Fruit fly (Drosophila melanogaster) whole organism, prepupa: ENCODE measurements around the gene EMC4.

Experiments used
- Blimp-1 ChIP-seq: fragments of 200-800 bp; sonication (Bioruptor generic); optimal IDR thresholded peaks from 3 replicates; lab custom pipeline; 2017; ENCODE audit warnings: missing biosample characterization, missing genetic modification characterization, mild to moderate bottlenecking, moderate library complexity, missing genetic modification reagents
- CG10631 ChIP-seq: fragments of 200-800 bp; sonication (Bioruptor generic); optimal IDR thresholded peaks from 2 replicates; lab custom pipeline; 2016; ENCODE audit warnings: missing biosample characterization, missing genetic modification characterization
- CG10669 ChIP-seq: fragments of 200-800 bp; sonication (Bioruptor generic); optimal IDR thresholded peaks from 3 replicates; lab custom pipeline; 2018; ENCODE audit warnings: missing biosample characterization, mild to moderate bottlenecking, missing genetic modification characterization, moderate library complexity
- CG11294 ChIP-seq: fragments of 200-800 bp; sonication (Bioruptor generic); IDR thresholded peaks from 2 replicates; pipeline ENCODE4 v1.3.6; 2022; ENCODE audit warnings: missing biosample characterization, missing genetic modification characterization
- CG11902 ChIP-seq: fragments of 200-800 bp; sonication (Bioruptor generic); optimal IDR thresholded peaks from 3 replicates; lab custom pipeline; 2016; ENCODE audit warnings: missing biosample characterization, missing genetic modification characterization
- CG15336 ChIP-seq: fragments of 200-800 bp; sonication (Bioruptor generic); IDR thresholded peaks from 2 replicates; pipeline ENCODE4 v1.3.6; 2022; ENCODE audit warnings: missing biosample characterization, missing genetic modification characterization
- CG1621 ChIP-seq: fragments of 200-800 bp; sonication (Bioruptor generic); optimal IDR thresholded peaks from 3 replicates; lab custom pipeline; 2018; ENCODE audit warnings: missing biosample characterization, mild to moderate bottlenecking, missing genetic modification characterization
- CG16779 ChIP-seq: fragments of 200-800 bp; sonication (Bioruptor generic); optimal IDR thresholded peaks from 3 replicates; lab custom pipeline; 2017; ENCODE audit warnings: missing biosample characterization, mild to moderate bottlenecking, missing genetic modification characterization
- CG3032 ChIP-seq: fragments of 200-800 bp; optimal IDR thresholded peaks from 2 replicates; lab custom pipeline; 2019; ENCODE audit warnings: missing biosample characterization, mild to moderate bottlenecking, missing genetic modification characterization, moderate library complexity
- CG32006 ChIP-seq: fragments of 200-800 bp; sonication (Bioruptor generic); optimal IDR thresholded peaks from 3 replicates; lab custom pipeline; 2017; ENCODE audit warnings: missing biosample characterization, mild to moderate bottlenecking, missing genetic modification characterization
- CG34406 ChIP-seq: fragments of 200-800 bp; sonication (Bioruptor generic); optimal IDR thresholded peaks from 3 replicates; lab custom pipeline; 2016; ENCODE audit warnings: missing biosample characterization, missing genetic modification characterization
- CG3919 ChIP-seq: fragments of 200-800 bp; sonication (Bioruptor generic); optimal IDR thresholded peaks from 3 replicates; lab custom pipeline; 2016; ENCODE audit warnings: missing biosample characterization, missing genetic modification characterization
- CG4318 ChIP-seq: fragments of 200-800 bp; sonication (Bioruptor generic); optimal IDR thresholded peaks from 3 replicates; lab custom pipeline; 2017; ENCODE audit warnings: missing biosample characterization, mild to moderate bottlenecking, missing genetic modification characterization
- CG6163 ChIP-seq: fragments of 200-800 bp; sonication (Bioruptor generic); IDR thresholded peaks from 3 replicates; pipeline ENCODE4 v1.3.6; 2022; ENCODE audit warnings: missing biosample characterization, missing genetic modification characterization
- CG6276 ChIP-seq: fragments of 200-800 bp; sonication (Bioruptor generic); optimal IDR thresholded peaks from 2 replicates; lab custom pipeline; 2017; ENCODE audit warnings: missing biosample characterization, mild to moderate bottlenecking, missing genetic modification characterization
- CG6808 ChIP-seq: fragments of 200-800 bp; sonication (Bioruptor generic); optimal IDR thresholded peaks from 3 replicates; lab custom pipeline; 2017; ENCODE audit warnings: missing biosample characterization, missing genetic modification characterization, mild to moderate bottlenecking, moderate library complexity, missing genetic modification reagents
- CG6854 ChIP-seq: fragments of 200-800 bp; sonication (Bioruptor generic); optimal IDR thresholded peaks from 2 replicates; lab custom pipeline; 2017; ENCODE audit warnings: missing biosample characterization, mild to moderate bottlenecking, missing genetic modification characterization
- CG7368 ChIP-seq: fragments of 200-800 bp; sonication (Bioruptor generic); optimal IDR thresholded peaks from 3 replicates; lab custom pipeline; 2016; ENCODE audit warnings: missing biosample characterization, missing genetic modification characterization
- CG8319 ChIP-seq: fragments of 200-800 bp; sonication (Bioruptor generic); optimal IDR thresholded peaks from 3 replicates; lab custom pipeline; 2016; ENCODE audit warnings: missing biosample characterization, missing genetic modification characterization
- Eip75B ChIP-seq: fragments of 200-800 bp; sonication (Bioruptor generic); optimal IDR thresholded peaks from 3 replicates; lab custom pipeline; 2016; ENCODE audit warnings: missing biosample characterization, missing genetic modification characterization
- Eip93F ChIP-seq: fragments of 200-800 bp; sonication (Bioruptor generic); optimal IDR thresholded peaks from 2 replicates; lab custom pipeline; 2016; ENCODE audit warnings: missing biosample characterization, mild to moderate bottlenecking, missing genetic modification characterization
- Ets21C ChIP-seq: fragments of 200-800 bp; sonication (Bioruptor generic); optimal IDR thresholded peaks from 3 replicates; lab custom pipeline; 2016; ENCODE audit warnings: missing biosample characterization, missing genetic modification characterization
- Ets96B ChIP-seq: fragments of 200-800 bp; optimal IDR thresholded peaks from 2 replicates; lab custom pipeline; 2019; ENCODE audit warnings: missing biosample characterization, mild to moderate bottlenecking, missing genetic modification characterization, moderate library complexity
- Gug ChIP-seq: fragments of 200-800 bp; sonication (Bioruptor generic); IDR thresholded peaks from 2 replicates; pipeline ENCODE4 v1.3.6; 2022; ENCODE audit warnings: missing biosample characterization, missing genetic modification characterization
- Hr38 ChIP-seq: sonication (Bioruptor generic); optimal IDR thresholded peaks from 2 replicates; lab custom pipeline; 2016; ENCODE audit warnings: missing biosample characterization, missing genetic modification characterization
- Hr39 ChIP-seq: fragments of 200-800 bp; sonication (Bioruptor generic); optimal IDR thresholded peaks from 2 replicates; lab custom pipeline; 2016; ENCODE audit warnings: missing biosample characterization, missing genetic modification characterization
- Hr4 ChIP-seq: fragments of 200-800 bp; sonication (Bioruptor generic); optimal IDR thresholded peaks from 3 replicates; lab custom pipeline; 2016; ENCODE audit warnings: missing biosample characterization, missing genetic modification characterization
- Lpt ChIP-seq: fragments of 200-800 bp; sonication (Bioruptor generic); optimal IDR thresholded peaks from 3 replicates; lab custom pipeline; 2016; ENCODE audit warnings: missing biosample characterization, missing genetic modification characterization
- Met ChIP-seq: fragments of 200-800 bp; sonication (Bioruptor generic); optimal IDR thresholded peaks from 3 replicates; lab custom pipeline; 2016; ENCODE audit warnings: missing biosample characterization, missing genetic modification characterization
- Smox ChIP-seq: fragments of 200-800 bp; sonication (Bioruptor generic); optimal IDR thresholded peaks from 3 replicates; lab custom pipeline; 2016; ENCODE audit warnings: missing biosample characterization, missing genetic modification characterization
- Sox102F ChIP-seq: fragments of 200-800 bp; sonication (Bioruptor generic); optimal IDR thresholded peaks from 2 replicates; lab custom pipeline; 2016; ENCODE audit warnings: missing biosample characterization, mild to moderate bottlenecking, missing genetic modification characterization
- Sox14 ChIP-seq: fragments of 200-800 bp; sonication (Bioruptor generic); optimal IDR thresholded peaks from 3 replicates; lab custom pipeline; 2016; ENCODE audit warnings: missing biosample characterization, missing genetic modification characterization
- achi ChIP-seq: fragments of 200-800 bp; sonication (Bioruptor generic); optimal IDR thresholded peaks from 3 replicates; lab custom pipeline; 2016; ENCODE audit warnings: missing biosample characterization, missing genetic modification characterization
- cyc ChIP-seq: fragments of 200-800 bp; sonication (Bioruptor generic); optimal IDR thresholded peaks from 3 replicates; lab custom pipeline; 2016; ENCODE audit warnings: missing biosample characterization, missing genetic modification characterization
- dac ChIP-seq: fragments of 200-800 bp; sonication (Bioruptor generic); optimal IDR thresholded peaks from 2 replicates; lab custom pipeline; 2017; ENCODE audit warnings: missing biosample characterization, mild to moderate bottlenecking, missing genetic modification characterization
- dsx ChIP-seq: fragments of 200-800 bp; optimal IDR thresholded peaks from 3 replicates; lab custom pipeline; 2019; ENCODE audit warnings: missing biosample characterization, mild to moderate bottlenecking, missing genetic modification characterization, moderate library complexity; ENCODE audit not compliant: poor library complexity, severe bottlenecking
- eg ChIP-seq: fragments of 200-800 bp; sonication (Bioruptor generic); IDR thresholded peaks from 3 replicates; pipeline ENCODE4 v1.3.6; 2022; ENCODE audit warnings: missing biosample characterization, missing genetic modification characterization
- fd59A ChIP-seq: fragments of 200-800 bp; sonication (Bioruptor generic); optimal IDR thresholded peaks from 2 replicates; lab custom pipeline; 2017; ENCODE audit warnings: missing biosample characterization, mild to moderate bottlenecking, missing genetic modification characterization, missing genetic modification reagents
- fd85E ChIP-seq: fragments of 200-800 bp; sonication (Bioruptor generic); optimal IDR thresholded peaks from 3 replicates; lab custom pipeline; 2016; ENCODE audit warnings: missing biosample characterization, missing genetic modification characterization
- fkh ChIP-seq: fragments of 200-800 bp; sonication (Bioruptor generic); optimal IDR thresholded peaks from 3 replicates; lab custom pipeline; 2017; ENCODE audit warnings: missing biosample characterization, mild to moderate bottlenecking, missing genetic modification characterization, moderate library complexity
- lz ChIP-seq: fragments of 200-800 bp; sonication (Bioruptor generic); optimal IDR thresholded peaks from 3 replicates; lab custom pipeline; 2016; ENCODE audit warnings: missing biosample characterization, missing genetic modification characterization
- pdm3 ChIP-seq: fragments of 200-800 bp; sonication (Bioruptor generic); optimal IDR thresholded peaks from 3 replicates; lab custom pipeline; 2016; ENCODE audit warnings: missing biosample characterization, missing genetic modification characterization
- salr ChIP-seq, 2 experiments: fragments of 200-800 bp; sonication (Bioruptor generic); optimal IDR thresholded peaks; 3 replicates each; lab custom pipeline; 2016 to 2018; ENCODE audit warnings: missing biosample characterization in 2 of 2, missing genetic modification characterization in 2 of 2, mild to moderate bottlenecking in 1 of 2
- topi ChIP-seq: fragments of 200-800 bp; sonication (Bioruptor generic); optimal IDR thresholded peaks from 3 replicates; lab custom pipeline; 2016; ENCODE audit warnings: missing biosample characterization, missing genetic modification characterization

EMC4 gene

DNA sequence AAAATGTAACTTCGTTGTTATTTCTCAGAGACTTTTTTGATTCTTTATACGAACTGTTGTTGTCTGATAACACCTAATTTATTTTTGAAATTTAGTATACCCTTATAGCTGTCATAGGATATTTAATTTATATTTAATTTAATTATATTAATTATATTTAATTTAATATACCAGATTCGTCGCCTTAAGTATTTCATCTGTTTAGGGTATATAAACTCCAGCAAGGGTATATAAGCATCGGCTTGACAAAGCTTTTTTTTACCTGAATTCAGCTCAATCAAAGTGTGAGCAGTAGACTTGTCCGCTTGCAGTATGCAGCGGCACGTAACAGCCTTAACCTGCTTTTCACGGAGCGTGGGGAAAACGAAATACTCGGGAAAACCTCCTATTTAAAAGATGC lies 15.6 kb upstream of the EMC4 start (continued):
- TF ChIP-seq Ets21C (no peak), cyc (GFP tag; lab: Kevin White, UChicago) (no peak), CG3032 (tag; lab: Kevin White, UChicago) (no peak), dsx (GFP tag; lab: Kevin White, UChicago) (no peak), achi (GFP tag; lab: Kevin White, UChicago) (peak; percentile 15), CG11294 (GFP tag; lab: Robert Waterston, UW) (no peak), dac (GFP tag; lab: Kevin White, UChicago) (no peak), CG6276 (peak; percentile 2), CG3919 (no peak), Sox14 (GFP tag; lab: Kevin White, UChicago) (no peak), salr (GFP tag; optimal IDR thresholded peaks at IDR 0.05; lab: Kevin White, UChicago) (no peak), eg (GFP tag; lab: Robert Waterston, UW) (0 out of 3 replicates have a peak, but pooled peaks have one; percentile 26), CG1621 (no peak)

- TF ChIP-seq Met (GFP tag; lab: Kevin White, UChicago), result no peak
- TF ChIP-seq Lpt (GFP tag; lab: Kevin White, UChicago), result no peak
- no peak for TF ChIP-seq CG8319
- no peak for TF ChIP-seq topi
- no peak for TF ChIP-seq CG3032 (tag; lab: Kevin White, UChicago)
- no peak for TF ChIP-seq fkh (GFP tag; lab: Kevin White, UChicago)
- TF ChIP-seq Blimp-1, result no peak
- TF ChIP-seq CG34406 (GFP tag; lab: Kevin White, UChicago), result no peak
- no peak for TF ChIP-seq salr (GFP tag; optimal IDR thresholded peaks at IDR 0.05; lab: Kevin White, UChicago)
- no peak for TF ChIP-seq Eip75B (GFP tag; lab: Kevin White, UChicago)
- no peak for TF ChIP-seq Sox102F (GFP tag; lab: Kevin White, UChicago)
- TF ChIP-seq Ets21C, result no peak
- TF ChIP-seq CG7368 (GFP tag; lab: Kevin White, UChicago), result no peak
- no peak for TF ChIP-seq Hr39 (GFP tag; lab: Kevin White, UChicago)
- TF ChIP-seq achi (GFP tag; lab: Kevin White, UChicago), result no peak
- TF ChIP-seq CG11902 (GFP tag; lab: Kevin White, UChicago), result no peak
Observed at dm6 chr3L:22880914-22881313, 12.9 kb upstream of the EMC4 start, which contains the start of gene slif. Gene slif, plus strand, starts transcription at chr3L:22881045.

DNA sequence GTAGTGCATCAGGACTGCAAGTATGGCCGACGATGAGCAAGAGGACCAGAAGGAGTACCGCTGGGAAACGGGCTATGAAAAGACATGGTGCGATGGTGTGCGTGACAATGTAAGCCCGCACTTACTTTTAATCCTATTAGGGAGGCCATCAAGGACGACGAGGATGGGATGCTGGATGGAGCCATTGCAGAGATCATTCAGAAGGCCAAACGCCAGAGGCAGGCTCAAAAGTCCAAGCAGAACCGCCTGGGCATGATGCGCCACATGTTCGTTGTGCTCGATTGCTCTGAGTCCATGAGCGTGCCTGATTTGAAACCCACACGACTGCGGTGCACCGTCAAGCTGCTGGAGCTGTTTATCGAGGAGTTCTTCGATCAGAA lies 11.3 kb upstream of the EMC4 start:
- TF ChIP-seq Gug (GFP tag; lab: Robert Waterston, UW) (no peak), Ets96B (tag; lab: Kevin White, UChicago) (no peak), Sox14 (GFP tag; lab: Kevin White, UChicago) (no peak), Eip75B (GFP tag; lab: Kevin White, UChicago) (no peak), Blimp-1 (no peak), fd85E (GFP tag; lab: Kevin White, UChicago) (no peak), Met (GFP tag; lab: Kevin White, UChicago) (no peak), CG4318 (GFP tag; lab: Kevin White, UChicago) (no peak), CG11294 (GFP tag; lab: Robert Waterston, UW) (no peak), salr (GFP tag; optimal IDR thresholded peaks at IDR 0.05; lab: Kevin White, UChicago) (no peak), CG34406 (GFP tag; lab: Kevin White, UChicago) (no peak), lz (GFP tag; lab: Kevin White, UChicago) (no peak), topi (no peak), fd59A (GFP tag; lab: Kevin White, UChicago) (no peak), CG32006 (GFP tag; lab: Kevin White, UChicago) (no peak), Smox (no peak), pdm3 (no peak)

dm6 chr3L:22878723-22879343 lies 10.8 kb upstream of the EMC4 start, which contains the start of the genes Chro and Ssl1:
Gene Chro, minus strand, starts transcription at chr3L:22878984.
Gene Ssl1, plus strand, starts transcription at chr3L:22879089.
- TF ChIP-seq Eip93F (peak; percentile 100), Ets21C (peak; percentile 100), CG4318 (GFP tag; lab: Kevin White, UChicago) (peak; percentile 100), eg (GFP tag; lab: Robert Waterston, UW) (peak; percentile 100), CG7368 (GFP tag; lab: Kevin White, UChicago) (peak; percentile 100), Hr4 (GFP tag; lab: Kevin White, UChicago) (peak; percentile 100), CG10631 (GFP tag; lab: Kevin White, UChicago) (peak; percentile 100), CG11294 (GFP tag; lab: Robert Waterston, UW) (peak; percentile 99), CG6854 (GFP tag; lab: Kevin White, UChicago) (peak; percentile 100), lz (GFP tag; lab: Kevin White, UChicago) (peak; percentile 100), CG6163 (GFP tag; lab: Robert Waterston, UW) (peak; percentile 100), topi (peak; percentile 100), Gug (GFP tag; lab: Robert Waterston, UW) (peak; percentile 100), Hr38 (GFP tag; lab: Kevin White, UChicago) (peak; percentile 100), CG6808 (GFP tag; lab: Kevin White, UChicago) (peak; percentile 99), Hr39 (GFP tag; lab: Kevin White, UChicago) (peak; percentile 100), CG16779 (tag; lab: Kevin White, UChicago) (peak; percentile 99), CG15336 (GFP tag; lab: Robert Waterston, UW) (peak; percentile 100), CG10669 (peak; percentile 100)
